Worm (Caenorhabditis elegans) whole organism, L3 larva: Measurements from ENCODE around the gene rgs-10.
A peak's percentile ranks its signal among the peaks of the same experiment; 100 is the strongest.

ENCODE experiments used
- ZK546.5 ChIP-seq: sonication (generic microtip); optimal IDR thresholded peaks from 2 replicates; lab custom pipeline; 2017; ENCODE audit warnings: missing biosample characterization, missing genetic modification characterization
- aly-2 ChIP-seq: fragments of 150-350 bp; optimal IDR thresholded peaks from 2 replicates; lab custom pipeline; 2014; ENCODE audit warnings: missing biosample characterization, missing genetic modification characterization
- ama-1 ChIP-seq: fragments of 150-350 bp; optimal IDR thresholded peaks from 2 replicates; lab custom pipeline; 2018
- ceh-16 ChIP-seq: sonication (generic microtip); optimal IDR thresholded peaks from 2 replicates; lab custom pipeline; 2017; ENCODE audit warnings: missing biosample characterization, missing genetic modification characterization
- ceh-28 ChIP-seq: fragments of 150-350 bp; optimal IDR thresholded peaks from 2 replicates; lab custom pipeline; 2014; ENCODE audit warnings: missing biosample characterization, missing genetic modification reagents, missing genetic modification characterization
- ceh-82 ChIP-seq: fragments of 150-350 bp; optimal IDR thresholded peaks from 2 replicates; lab custom pipeline; 2014; ENCODE audit warnings: missing biosample characterization, missing genetic modification characterization
- ceh-9 ChIP-seq: sonication (generic microtip); optimal IDR thresholded peaks from 2 replicates; lab custom pipeline; 2018; ENCODE audit warnings: missing biosample characterization, missing genetic modification characterization
- egl-27 ChIP-seq: sonication (generic microtip); optimal IDR thresholded peaks from 4 replicates; lab custom pipeline; 2017; ENCODE audit warnings: missing biosample characterization, missing genetic modification reagents, missing genetic modification characterization
- elt-2 ChIP-seq: sonication (generic microtip); optimal IDR thresholded peaks from 2 replicates; lab custom pipeline; 2016; ENCODE audit warnings: missing genetic modification reagents, mild to moderate bottlenecking, missing genetic modification characterization, missing compliant biosample characterization
- eor-1 ChIP-seq, 2 experiments: fragments of 150-350 bp; optimal IDR thresholded peaks; 2 replicates each; lab custom pipeline; 2014 to 2018; ENCODE audit warnings: missing biosample characterization in 2 of 2, missing genetic modification characterization in 2 of 2
- fkh-10 ChIP-seq: sonication (generic microtip); optimal IDR thresholded peaks from 2 replicates; lab custom pipeline; 2017; ENCODE audit warnings: missing biosample characterization, missing genetic modification reagents, missing genetic modification characterization
- fos-1 ChIP-seq: fragments of 150-350 bp; optimal IDR thresholded peaks from 2 replicates; lab custom pipeline; 2014; ENCODE audit warnings: missing biosample characterization, missing genetic modification characterization
- hmg-11 ChIP-seq: sonication (generic microtip); optimal IDR thresholded peaks from 2 replicates; lab custom pipeline; 2016; ENCODE audit warnings: missing genetic modification characterization, missing compliant biosample characterization
- lin-15B ChIP-seq: fragments of 150-350 bp; optimal IDR thresholded peaks from 2 replicates; lab custom pipeline; 2014; ENCODE audit warnings: missing biosample characterization, missing genetic modification characterization
- lin-39 ChIP-seq: fragments of 150-350 bp; optimal IDR thresholded peaks from 2 replicates; lab custom pipeline; 2018; ENCODE audit warnings: missing biosample characterization, missing genetic modification reagents, missing genetic modification characterization
- lsy-12 ChIP-seq: sonication (generic microtip); optimal IDR thresholded peaks from 2 replicates; lab custom pipeline; 2016; ENCODE audit warnings: mild to moderate bottlenecking, missing genetic modification characterization, missing compliant biosample characterization
- mdl-1 ChIP-seq: fragments of 150-350 bp; optimal IDR thresholded peaks from 2 replicates; lab custom pipeline; 2014; ENCODE audit warnings: missing biosample characterization, missing genetic modification characterization
- nfya-1 ChIP-seq: sonication (generic microtip); optimal IDR thresholded peaks from 2 replicates; lab custom pipeline; 2017; ENCODE audit warnings: missing genetic modification characterization, mild to moderate bottlenecking, missing compliant biosample characterization, antibody characterized with exemption, moderate library complexity; ENCODE audit not compliant: insufficient read depth
- nhr-23 ChIP-seq: fragments of 150-350 bp; optimal IDR thresholded peaks from 2 replicates; lab custom pipeline; 2014; ENCODE audit warnings: missing biosample characterization, missing genetic modification reagents, missing genetic modification characterization
- nhr-237 ChIP-seq: fragments of 150-350 bp; optimal IDR thresholded peaks from 2 replicates; lab custom pipeline; 2014; ENCODE audit warnings: missing biosample characterization, missing genetic modification characterization
- nhr-25 ChIP-seq: sonication (generic microtip); optimal IDR thresholded peaks from 2 replicates; lab custom pipeline; 2017; ENCODE audit warnings: missing biosample characterization, missing genetic modification characterization
- nhr-28 ChIP-seq: fragments of 150-350 bp; optimal IDR thresholded peaks from 2 replicates; lab custom pipeline; 2014; ENCODE audit warnings: missing biosample characterization, missing genetic modification characterization
- nhr-43 ChIP-seq: sonication (generic microtip); optimal IDR thresholded peaks from 2 replicates; lab custom pipeline; 2016; ENCODE audit warnings: mild to moderate bottlenecking, missing genetic modification characterization, missing compliant biosample characterization; ENCODE audit not compliant: poor library complexity, severe bottlenecking
- nhr-67 ChIP-seq: fragments of 150-350 bp; optimal IDR thresholded peaks from 2 replicates; lab custom pipeline; 2014; ENCODE audit warnings: missing biosample characterization, missing genetic modification characterization
- nhr-76 ChIP-seq: fragments of 150-350 bp; sonication (generic microtip); optimal IDR thresholded peaks from 5 replicates; lab custom pipeline; 2014; ENCODE audit warnings: missing biosample characterization, missing genetic modification characterization
- pha-4 ChIP-seq: fragments of 150-350 bp; optimal IDR thresholded peaks from 2 replicates; lab custom pipeline; 2014; ENCODE audit warnings: missing biosample characterization, missing genetic modification reagents, missing genetic modification characterization
- pqm-1 ChIP-seq: fragments of 150-350 bp; optimal IDR thresholded peaks from 2 replicates; lab custom pipeline; 2017; ENCODE audit warnings: missing biosample characterization, missing genetic modification characterization, inconsistent platforms
- sea-2 ChIP-seq: fragments of 150-350 bp; sonication (generic microtip); optimal IDR thresholded peaks from 4 replicates; lab custom pipeline; 2014; ENCODE audit warnings: missing biosample characterization, missing genetic modification reagents, missing genetic modification characterization
- unc-39 ChIP-seq: sonication (generic microtip); optimal IDR thresholded peaks from 4 replicates; lab custom pipeline; 2017; ENCODE audit warnings: missing biosample characterization, missing genetic modification characterization
- unc-62 ChIP-seq: fragments of 150-350 bp; sonication (generic microtip); optimal IDR thresholded peaks from 4 replicates; lab custom pipeline; 2014; ENCODE audit warnings: missing biosample characterization, missing genetic modification reagents, missing genetic modification characterization
- ztf-11 ChIP-seq: fragments of 150-350 bp; optimal IDR thresholded peaks from 2 replicates; lab custom pipeline; 2014; ENCODE audit warnings: missing biosample characterization, missing genetic modification characterization
- ztf-4 ChIP-seq: fragments of 150-350 bp; optimal IDR thresholded peaks from 2 replicates; lab custom pipeline; 2014; ENCODE audit warnings: missing biosample characterization, missing genetic modification characterization

rgs-10 gene

ce11 chrX:14947355-14947668 is 15.2 kb upstream of the rgs-10 start:
- peak; percentile 3 for TF ChIP-seq pha-4 (tag; lab: Kevin White, UChicago)
- peak; percentile 76 for TF ChIP-seq nhr-23 (tag; lab: Kevin White, UChicago)
- TF ChIP-seq ceh-28 (tag; lab: Kevin White, UChicago), result no peak
- TF ChIP-seq ZK546.5 (tag; lab: Kevin White, UChicago), result no peak
- TF ChIP-seq, all 47 proteins: peak for 2

ce11 chrX:14951797-14952196 is 10.8 kb upstream of the rgs-10 start:
- no peak for TF ChIP-seq ztf-4 (tag; lab: Kevin White, UChicago)
- TF ChIP-seq sea-2 (GFP tag; lab: Kevin White, UChicago), result no peak
- TF ChIP-seq ceh-28 (tag; lab: Kevin White, UChicago), result no peak
- TF ChIP-seq hmg-11 (tag; lab: Kevin White, UChicago), result no peak
- no peak for TF ChIP-seq fos-1 (tag; lab: Kevin White, UChicago)

ce11 chrX:14954548-14954947 is 8.0 kb upstream of the rgs-10 start, which contains the start of gene pag-3:
Gene pag-3, minus strand, starts transcription at chrX:14954648.
- TF ChIP-seq sea-2 (GFP tag; lab: Kevin White, UChicago), result no peak
- no peak for TF ChIP-seq lsy-12 (tag; lab: Kevin White, UChicago)
- TF ChIP-seq ztf-4 (tag; lab: Kevin White, UChicago), result no peak
- no peak for TF ChIP-seq egl-27 (tag; lab: Kevin White, UChicago)
- TF ChIP-seq ZK546.5 (tag; lab: Kevin White, UChicago), result no peak
- TF ChIP-seq nhr-76 (tag; lab: Kevin White, UChicago), result no peak
- no peak for TF ChIP-seq nhr-237 (tag; lab: Kevin White, UChicago)
- TF ChIP-seq mdl-1 (tag; lab: Kevin White, UChicago), result no peak

ce11 chrX:14957176-14957575 is 5.4 kb upstream of the rgs-10 start:
- no peak for TF ChIP-seq egl-27 (tag; lab: Kevin White, UChicago)
- TF ChIP-seq nhr-237 (tag; lab: Kevin White, UChicago), result no peak
- no peak for TF ChIP-seq ztf-4 (tag; lab: Kevin White, UChicago)
- TF ChIP-seq nhr-67 (tag; lab: Kevin White, UChicago), result no peak
- no peak for TF ChIP-seq lin-39 (tag; lab: Kevin White, UChicago)
- TF ChIP-seq ztf-11, result no peak
- no peak for TF ChIP-seq eor-1 (tag; optimal IDR thresholded peaks at IDR 0.05; lab: Kevin White, UChicago)
- TF ChIP-seq nhr-23 (tag; lab: Kevin White, UChicago), result no peak
- no peak for TF ChIP-seq nhr-43 (tag; lab: Kevin White, UChicago)
- no peak for TF ChIP-seq lin-15B (tag; lab: Kevin White, UChicago)
- TF ChIP-seq ceh-28 (tag; lab: Kevin White, UChicago), result no peak
- TF ChIP-seq unc-62 (GFP tag; lab: Kevin White, UChicago), result no peak
- TF ChIP-seq ama-1 (lab: Kevin White, UChicago), result no peak
- TF ChIP-seq aly-2, result no peak
- no peak for TF ChIP-seq ceh-82 (tag; lab: Kevin White, UChicago)
- no peak for TF ChIP-seq ceh-16 (tag; lab: Kevin White, UChicago)
- no peak for TF ChIP-seq nfya-1
- no peak for TF ChIP-seq nhr-25 (tag; lab: Kevin White, UChicago)
- TF ChIP-seq, all 47 proteins: peak for 0

- TF ChIP-seq nhr-43 (tag; lab: Kevin White, UChicago) (no peak), ceh-9 (no peak), fos-1 (tag; lab: Kevin White, UChicago) (no peak), pqm-1 (tag; lab: Kevin White, UChicago) (no peak), elt-2 (tag; lab: Kevin White, UChicago) (no peak), unc-39 (no peak), pha-4 (tag; lab: Kevin White, UChicago) (no peak), ceh-28 (tag; lab: Kevin White, UChicago) (no peak), nhr-28 (tag; lab: Kevin White, UChicago) (no peak), fkh-10 (GFP tag; lab: Kevin White, UChicago) (no peak), ZK546.5 (tag; lab: Kevin White, UChicago) (no peak), nhr-25 (tag; lab: Kevin White, UChicago) (no peak), nhr-76 (tag; lab: Kevin White, UChicago) (no peak), sea-2 (GFP tag; lab: Kevin White, UChicago) (no peak), lin-15B (tag; lab: Kevin White, UChicago) (no peak), mdl-1 (tag; lab: Kevin White, UChicago) (no peak)
Observed at ce11 chrX:14958401-14958800, 4.2 kb upstream of the rgs-10 start.
